Worm (Caenorhabditis elegans): ENCODE results near the gene C07G2.5.
A peak's percentile ranks its signal among the peaks of the same experiment; 100 is the strongest.

C07G2.5 gene

ce11 chrIII:4520057-4520456 is 21.2 kb upstream of the C07G2.5 start, which contains the start of gene cdh-4:
cdh-4 (plus strand) TSS chrIII:4520357.
- TF ChIP-seq efl-1 (GFP tag; optimal IDR thresholded peaks at IDR 0.05): peak; percentile 41
- TF ChIP-seq xnd-1 (tag; optimal IDR thresholded peaks at IDR 0.05): peak; percentile 5
- TF ChIP-seq hrde-1 (tag; optimal IDR thresholded peaks at IDR 0.05; ENCODE audit: borderline replicate concordance): no peak
- TF ChIP-seq F49E8.2 (tag; optimal IDR thresholded peaks at IDR 0.05; ENCODE audit: insufficient read depth): no peak
- TF ChIP-seq let-526 (GFP tag; IDR thresholded peaks at IDR 0.05): no peak
- peak; percentile 62; the same call in 1 of the 2 replicates for TF ChIP-seq madf-8 (GFP tag; conservative IDR thresholded peaks at IDR 0.05)
- peak; percentile 29 for TF ChIP-seq dpl-1 (GFP tag; optimal IDR thresholded peaks at IDR 0.05)

ce11 chrIII:4519410-4519809 is 20.6 kb upstream of the C07G2.5 start:
- no peak for TF ChIP-seq ztf-22 (GFP tag; optimal IDR thresholded peaks at IDR 0.05)

- no peak for TF ChIP-seq hmg-20 (GFP tag; IDR thresholded peaks at IDR 0.05)
- no peak for TF ChIP-seq xnd-1 (tag; optimal IDR thresholded peaks at IDR 0.05)
- TF ChIP-seq zim-3 (tag; optimal IDR thresholded peaks at IDR 0.05): no peak
- no peak for TF ChIP-seq snpc-4 (GFP tag; optimal IDR thresholded peaks at IDR 0.05)
- TF ChIP-seq snpc-4 (tag; optimal IDR thresholded peaks at IDR 0.05): no peak
- TF ChIP-seq F55B11.4 (tag; optimal IDR thresholded peaks at IDR 0.05; ENCODE audit: borderline replicate concordance, insufficient read depth): no peak
- no peak for TF ChIP-seq nfya-1 (tag; optimal IDR thresholded peaks at IDR 0.05; ENCODE audit: borderline replicate concordance, insufficient read depth)
- no peak for TF ChIP-seq snpc-3.4 (tag; optimal IDR thresholded peaks at IDR 0.05)
- no peak for TF ChIP-seq ceh-27 (GFP tag; optimal IDR thresholded peaks at IDR 0.05)
- no peak for TF ChIP-seq snpc-1.1 (tag; optimal IDR thresholded peaks at IDR 0.05; ENCODE audit: insufficient read depth)
- TF ChIP-seq rpc-1 (optimal IDR thresholded peaks at IDR 0.05): no peak
- TF ChIP-seq rpc-1 (tag; optimal IDR thresholded peaks at IDR 0.05): no peak
- no peak for TF ChIP-seq bed-2 (GFP tag; IDR thresholded peaks at IDR 0.05)
- TF ChIP-seq F10E7.11 (tag; optimal IDR thresholded peaks at IDR 0.05): no peak
These were observed 18.9 kb upstream of the C07G2.5 start for ce11 chrIII:4517781-4518180.

- TF ChIP-seq ZK185.1 (tag; optimal IDR thresholded peaks at IDR 0.05; ENCODE audit: poor library complexity, severe bottlenecking): no peak
- TF ChIP-seq tlf-1 (GFP tag; optimal IDR thresholded peaks at IDR 0.05): no peak
- TF ChIP-seq lir-1 (GFP tag; conservative IDR thresholded peaks at IDR 0.05): no peak
- TF ChIP-seq lag-1 (GFP tag; IDR thresholded peaks at IDR 0.05): no peak
- no peak for TF ChIP-seq mxl-1 (tag; optimal IDR thresholded peaks at IDR 0.05)
- TF ChIP-seq unc-62 (GFP tag; optimal IDR thresholded peaks at IDR 0.05): no peak
- TF ChIP-seq lin-26 (GFP tag; IDR thresholded peaks at IDR 0.05): no peak
- TF ChIP-seq lin-54 (GFP tag; optimal IDR thresholded peaks at IDR 0.05): no peak
- TF ChIP-seq ets-4 (GFP tag; optimal IDR thresholded peaks at IDR 0.05): no peak
- TF ChIP-seq hsf-1 (GFP tag; IDR thresholded peaks at IDR 0.05): no peak
- no peak for TF ChIP-seq K12H6.12 (tag; optimal IDR thresholded peaks at IDR 0.05)
- TF ChIP-seq ztf-26 (tag; optimal IDR thresholded peaks at IDR 0.05): no peak
- no peak for TF ChIP-seq zim-3 (tag; optimal IDR thresholded peaks at IDR 0.05)
- TF ChIP-seq Y53F4B.3 (GFP tag; IDR thresholded peaks at IDR 0.05): no peak
- no peak for TF ChIP-seq F57C9.4 (tag; optimal IDR thresholded peaks at IDR 0.05)
These were observed 16.3 kb upstream of the C07G2.5 start for ce11 chrIII:4515173-4515572.
